Fruit fly (Drosophila melanogaster) Kc167 (cell line): ENCODE results near the gene CG10232.

Experiments
- Myc ChIP-seq: fragments of >200 bp; optimal IDR thresholded peaks from 2 replicates; lab custom pipeline; 2017; ENCODE audit warnings: missing external identifiers
- Sin3A ChIP-seq: fragments of >200 bp; optimal IDR thresholded peaks from 2 replicates; lab custom pipeline; 2018; ENCODE audit warnings: missing external identifiers
- h ChIP-seq: fragments of >200 bp; optimal IDR thresholded peaks from 3 replicates; lab custom pipeline; 2018; ENCODE audit warnings: missing external identifiers
- insv ChIP-seq: fragments of >200 bp; optimal IDR thresholded peaks from 3 replicates; lab custom pipeline; 2018; ENCODE audit warnings: missing external identifiers
- psq ChIP-seq: fragments of >200 bp; optimal IDR thresholded peaks from 2 replicates; lab custom pipeline; 2017; ENCODE audit warnings: missing external identifiers
- ttk ChIP-seq: sonication (Bioruptor generic); optimal IDR thresholded peaks from 2 replicates; lab custom pipeline; 2017; ENCODE audit warnings: missing external identifiers

CG10232 gene

dm6 chr3R:23726740-23727139, 5.3 kb upstream of the CG10232 start:
- TF ChIP-seq h (lab: Kevin White, UChicago): no peak
- TF ChIP-seq ttk (lab: Kevin White, UChicago): no peak
- no peak for TF ChIP-seq Myc (lab: Kevin White, UChicago)
- TF ChIP-seq insv (lab: Kevin White, UChicago): no peak
- no peak for TF ChIP-seq psq (lab: Kevin White, UChicago)
- no peak for TF ChIP-seq Sin3A (lab: Kevin White, UChicago)

dm6 chr3R:23725711-23726349, 4.4 kb upstream of the CG10232 start:
- TF ChIP-seq psq (lab: Kevin White, UChicago) (no peak), Sin3A (lab: Kevin White, UChicago) (no peak), insv (lab: Kevin White, UChicago) (no peak), h (lab: Kevin White, UChicago) (no peak), ttk (lab: Kevin White, UChicago) (no peak), Myc (lab: Kevin White, UChicago) (no peak)

DNA sequence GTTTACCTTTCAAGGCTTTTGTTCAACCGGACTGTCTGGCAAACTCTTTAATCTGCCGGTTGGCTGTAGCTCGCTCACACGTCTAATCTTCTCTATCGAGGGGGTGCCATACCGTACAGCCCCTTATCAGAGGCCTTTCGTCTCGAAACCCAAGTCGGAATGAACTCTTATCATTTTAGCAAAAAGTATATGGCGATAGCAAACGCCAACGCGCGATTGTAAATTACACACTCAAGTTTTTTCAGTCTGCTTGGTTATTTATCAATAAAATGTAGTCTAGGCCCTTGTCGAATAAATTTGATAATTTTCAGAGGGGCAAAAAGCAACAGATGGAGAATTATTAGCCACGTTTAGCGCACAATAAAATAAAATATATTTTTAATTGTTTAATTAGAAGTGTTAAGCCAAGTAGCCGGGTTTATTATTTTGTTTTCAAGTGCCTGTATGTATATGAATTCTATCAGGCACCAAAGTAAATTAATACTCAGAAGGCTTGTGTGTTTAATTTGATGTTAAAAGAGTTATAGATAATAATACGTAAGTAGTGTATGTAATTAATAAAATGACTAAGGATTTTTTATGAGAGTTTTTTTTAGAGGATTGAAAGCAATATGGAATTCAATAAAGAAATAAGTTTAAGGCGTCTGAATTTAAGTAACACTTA, 3.5 kb upstream of the CG10232 start:
- no peak for TF ChIP-seq psq (lab: Kevin White, UChicago)
- TF ChIP-seq Sin3A (lab: Kevin White, UChicago): no peak

- TF ChIP-seq ttk (lab: Kevin White, UChicago): no peak
- no peak for TF ChIP-seq insv (lab: Kevin White, UChicago)
- TF ChIP-seq h (lab: Kevin White, UChicago): no peak
- TF ChIP-seq psq (lab: Kevin White, UChicago): no peak
- no peak for TF ChIP-seq Myc (lab: Kevin White, UChicago)
Observed at dm6 chr3R:23723381-23724034, 2.1 kb upstream of the CG10232 start.

DNA sequence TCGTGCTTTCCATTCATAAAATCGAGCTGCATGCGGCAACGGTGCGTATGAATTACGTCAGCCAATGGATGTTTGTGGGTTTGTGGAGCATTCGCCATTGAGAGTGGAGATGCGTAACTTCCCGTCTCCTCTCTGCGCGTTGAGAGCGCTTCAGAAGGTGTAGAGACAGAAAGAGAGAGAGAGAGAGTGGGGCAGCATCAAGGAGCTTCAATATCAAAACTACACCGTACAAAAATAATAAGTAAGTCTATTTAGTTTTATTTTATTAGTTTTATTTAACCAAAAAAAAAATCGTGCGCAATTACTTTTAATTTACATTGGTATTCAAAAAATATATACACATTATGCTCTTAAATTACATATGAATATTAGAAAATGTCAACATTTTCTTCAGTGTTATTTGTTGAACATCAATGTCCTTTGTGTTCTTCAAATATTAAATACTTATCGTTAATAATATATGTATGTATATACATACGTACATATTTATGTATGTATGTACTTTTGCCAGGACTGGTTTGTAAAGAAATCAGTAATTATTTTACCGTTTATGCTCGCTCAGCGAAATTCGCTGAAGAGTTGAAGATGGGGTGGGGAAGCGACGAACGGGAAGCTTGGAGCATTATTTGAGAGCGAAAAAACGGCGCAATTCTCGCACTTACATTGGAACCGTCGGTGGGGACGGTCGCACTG, 1.4 kb upstream of the CG10232 start, which contains the start of gene CG10365:
Gene CG10365 (plus strand): TSS at position 652 of the 693 bp plus-strand sequence.
- TF ChIP-seq ttk (lab: Kevin White, UChicago) (no peak), Myc (lab: Kevin White, UChicago) (no peak), Sin3A (lab: Kevin White, UChicago) (no peak), h (lab: Kevin White, UChicago) (no peak), psq (lab: Kevin White, UChicago) (no peak), insv (lab: Kevin White, UChicago) (no peak)

DNA sequence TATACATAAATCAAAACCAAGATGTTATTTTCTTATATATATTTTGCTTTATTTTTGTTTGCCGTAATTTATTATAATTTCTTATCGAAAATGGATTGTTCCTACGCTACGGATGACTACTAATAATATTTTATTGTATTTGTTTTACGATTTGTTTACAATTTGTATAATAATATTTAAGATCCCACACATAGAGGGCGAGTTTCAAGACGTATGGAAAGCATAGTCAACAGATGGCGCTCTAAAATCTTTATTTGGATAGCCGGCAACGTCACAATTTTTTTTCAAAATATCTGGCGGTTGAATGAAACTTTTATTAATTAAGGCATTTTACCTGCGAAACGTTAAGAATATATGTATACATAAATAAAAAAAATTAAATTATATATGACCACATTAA, 511 bp upstream of the CG10232 start:
- TF ChIP-seq Myc (lab: Kevin White, UChicago): no peak
- TF ChIP-seq psq (lab: Kevin White, UChicago): no peak
- TF ChIP-seq insv (lab: Kevin White, UChicago): no peak
- no peak for TF ChIP-seq Sin3A (lab: Kevin White, UChicago)
- TF ChIP-seq ttk (lab: Kevin White, UChicago): no peak
- TF ChIP-seq h (lab: Kevin White, UChicago): no peak

dm6 chr3R:23718297-23718941, 3.0 kb downstream of the CG10232 start, which contains the start of gene nau:
TSS of gene nau (minus strand) at chr3R:23718357.
- TF ChIP-seq h (lab: Kevin White, UChicago): no peak
- TF ChIP-seq Sin3A (lab: Kevin White, UChicago): no peak
- no peak for TF ChIP-seq psq (lab: Kevin White, UChicago)
- no peak for TF ChIP-seq ttk (lab: Kevin White, UChicago)
- TF ChIP-seq insv (lab: Kevin White, UChicago): no peak
- no peak for TF ChIP-seq Myc (lab: Kevin White, UChicago)

DNA sequence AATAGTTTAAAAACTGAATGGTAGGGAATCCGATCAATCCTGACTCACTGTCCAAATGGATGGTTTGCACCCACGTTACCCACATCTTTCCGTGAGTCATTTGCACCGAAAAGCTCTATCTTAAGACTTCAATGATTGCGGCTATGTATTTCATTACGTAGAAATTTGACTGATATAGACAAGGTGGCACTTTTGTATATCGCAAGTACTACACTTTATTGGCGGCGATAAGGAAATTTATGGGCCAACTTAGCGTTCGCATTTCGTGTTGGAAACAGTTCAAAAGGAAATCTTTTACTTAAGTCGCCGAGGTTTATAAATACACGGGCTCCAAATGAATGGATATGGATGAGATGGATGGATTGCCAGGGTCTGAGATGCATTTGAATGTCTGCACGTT, 6.6 kb downstream of the CG10232 start:
- TF ChIP-seq psq (lab: Kevin White, UChicago) (no peak), Sin3A (lab: Kevin White, UChicago) (no peak), h (lab: Kevin White, UChicago) (no peak), ttk (lab: Kevin White, UChicago) (no peak), insv (lab: Kevin White, UChicago) (no peak), Myc (lab: Kevin White, UChicago) (no peak)

DNA sequence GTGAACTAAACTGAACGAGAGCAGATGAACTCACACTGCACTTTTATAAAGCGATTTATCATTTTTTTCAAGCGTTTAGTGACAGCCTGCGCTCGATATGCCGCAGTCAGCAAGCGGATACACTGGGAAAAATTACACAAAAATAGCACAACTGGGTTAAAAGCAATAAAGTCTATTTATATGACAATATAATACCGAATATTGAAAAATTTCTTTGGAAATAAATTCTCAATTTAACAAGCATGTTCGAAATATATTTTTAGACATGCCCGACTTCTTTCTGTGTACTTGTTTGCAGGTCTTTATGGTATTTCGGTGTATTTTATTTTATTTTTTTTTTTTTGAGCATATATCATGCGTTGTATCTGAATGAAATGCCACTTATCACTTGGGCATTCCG, 7.5 kb downstream of the CG10232 start:
- TF ChIP-seq Myc (lab: Kevin White, UChicago) (no peak), psq (lab: Kevin White, UChicago) (no peak)

DNA sequence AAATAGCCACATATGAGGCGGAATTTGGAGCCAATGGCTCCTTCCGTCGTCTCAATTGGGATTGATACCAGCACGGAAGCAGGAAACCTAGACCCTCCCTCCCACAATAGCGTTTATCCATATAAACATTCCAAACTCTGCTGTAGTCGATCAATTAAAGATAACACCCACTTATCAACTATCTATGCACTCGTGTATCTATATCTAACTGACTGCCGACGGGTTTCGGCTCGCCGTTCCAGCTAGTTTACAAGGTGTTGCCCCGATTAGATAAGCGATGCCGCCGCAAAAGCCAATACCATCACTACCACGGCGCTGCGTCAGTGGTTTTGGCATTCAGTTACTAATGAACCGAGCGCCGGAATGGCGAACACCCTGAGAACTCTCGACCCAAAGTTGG, 10.2 kb downstream of the CG10232 start, which contains the start of gene CG10300:
Gene CG10300 (plus strand): TSS at position 333 of the 400 bp plus-strand sequence.
- no peak for TF ChIP-seq Myc (lab: Kevin White, UChicago)
- no peak for TF ChIP-seq insv (lab: Kevin White, UChicago)
- no peak for TF ChIP-seq ttk (lab: Kevin White, UChicago)
- no peak for TF ChIP-seq h (lab: Kevin White, UChicago)
- no peak for TF ChIP-seq Sin3A (lab: Kevin White, UChicago)
- no peak for TF ChIP-seq psq (lab: Kevin White, UChicago)
